Fruit fly (Drosophila melanogaster) whole organism, wandering third instar larva: ENCODE results near the gene kuk.

Experiments
- Abd-B ChIP-seq: fragments of >200 bp; optimal IDR thresholded peaks from 2 replicates; lab custom pipeline; 2017; ENCODE audit warnings: missing biosample characterization, missing genetic modification characterization
- CG32264 ChIP-seq: fragments of 200-800 bp; sonication (Bioruptor generic); optimal IDR thresholded peaks from 2 replicates; lab custom pipeline; 2016; ENCODE audit warnings: missing biosample characterization, missing genetic modification characterization
- CG9705 ChIP-seq: fragments of 200-800 bp; sonication (Bioruptor generic); optimal IDR thresholded peaks from 2 replicates; lab custom pipeline; 2018; ENCODE audit warnings: missing biosample characterization, mild to moderate bottlenecking, missing genetic modification characterization
- CrebA ChIP-seq: fragments of 200-800 bp; sonication (Bioruptor generic); optimal IDR thresholded peaks from 2 replicates; lab custom pipeline; 2016; ENCODE audit warnings: missing biosample characterization, mild to moderate bottlenecking, missing genetic modification characterization, borderline replicate concordance
- Dfd ChIP-seq: fragments of >200 bp; optimal IDR thresholded peaks from 2 replicates; lab custom pipeline; 2017; ENCODE audit warnings: missing biosample characterization, missing genetic modification characterization
- GATAd ChIP-seq: sonication (Bioruptor generic); optimal IDR thresholded peaks from 2 replicates; lab custom pipeline; 2016; ENCODE audit warnings: missing biosample characterization, missing genetic modification characterization
- HLH106 ChIP-seq: fragments of 200-800 bp; optimal IDR thresholded peaks from 3 replicates; lab custom pipeline; 2019; ENCODE audit warnings: missing biosample characterization, mild to moderate bottlenecking, missing genetic modification characterization, moderate library complexity
- Hr78 ChIP-seq: fragments of >200 bp; optimal IDR thresholded peaks from 2 replicates; lab custom pipeline; 2017; ENCODE audit warnings: missing biosample characterization, missing genetic modification characterization
- Hr83 ChIP-seq: fragments of 200-300 bp; sonication (Bioruptor generic); optimal IDR thresholded peaks from 2 replicates; lab custom pipeline; 2016; ENCODE audit warnings: missing biosample characterization, mild to moderate bottlenecking, missing genetic modification characterization, moderate library complexity; ENCODE audit not compliant: poor library complexity, severe bottlenecking
- Mio ChIP-seq: sonication (Bioruptor generic); optimal IDR thresholded peaks from 2 replicates; lab custom pipeline; 2016; ENCODE audit warnings: missing biosample characterization, missing genetic modification characterization
- Myc ChIP-seq: fragments of >200 bp; optimal IDR thresholded peaks from 2 replicates; lab custom pipeline; 2017
- Rel ChIP-seq, 2 experiments: fragments of 200-800 bp; sonication (Bioruptor generic) in 1 of 2; optimal IDR thresholded peaks; 2 replicates in 1 of 2; 3 replicates in 1 of 2; lab custom pipeline; 2016 to 2019; ENCODE audit warnings: mild to moderate bottlenecking in 2 of 2, missing biosample characterization in 2 of 2, missing genetic modification characterization in 2 of 2, moderate library complexity in 1 of 2
- Sp1 ChIP-seq: fragments of 200-800 bp; sonication (Bioruptor generic); optimal IDR thresholded peaks from 3 replicates; lab custom pipeline; 2019; ENCODE audit warnings: missing biosample characterization, mild to moderate bottlenecking, missing genetic modification characterization, moderate library complexity
- Vsx2 ChIP-seq: fragments of 200-300, 225-300 bp; sonication (Bioruptor generic); optimal IDR thresholded peaks from 2 replicates; lab custom pipeline; 2018; ENCODE audit warnings: missing biosample characterization, missing genetic modification characterization; ENCODE audit not compliant: partially characterized antibody
- br ChIP-seq: fragments of 200-800 bp; sonication (Bioruptor generic); optimal IDR thresholded peaks from 2 replicates; lab custom pipeline; 2016; ENCODE audit warnings: missing biosample characterization, missing genetic modification characterization
- brk ChIP-seq: fragments of 200-800 bp; sonication (Bioruptor generic); optimal IDR thresholded peaks from 2 replicates; lab custom pipeline; 2016; ENCODE audit warnings: missing biosample characterization, mild to moderate bottlenecking, missing genetic modification characterization
- dmrt93B ChIP-seq: fragments of 200-800 bp; sonication (Bioruptor generic); optimal IDR thresholded peaks from 2 replicates; lab custom pipeline; 2018; ENCODE audit warnings: missing biosample characterization, mild to moderate bottlenecking, missing genetic modification characterization
- dsf ChIP-seq: sonication (Bioruptor generic); optimal IDR thresholded peaks from 2 replicates; lab custom pipeline; 2016; ENCODE audit warnings: missing biosample characterization, missing genetic modification characterization, borderline replicate concordance
- foxo ChIP-seq, 2 experiments: fragments of 200-800 bp; sonication (Bioruptor generic); optimal IDR thresholded peaks; 2 replicates in 1 of 2; 3 replicates in 1 of 2; lab custom pipeline; 2016 to 2017; ENCODE audit warnings: missing biosample characterization in 2 of 2, missing genetic modification characterization in 2 of 2
- fru ChIP-seq: fragments of 200-800 bp; sonication (Bioruptor generic); optimal IDR thresholded peaks from 3 replicates; lab custom pipeline; 2016; ENCODE audit warnings: missing biosample characterization, mild to moderate bottlenecking, missing genetic modification characterization
- h ChIP-seq: fragments of 200-800 bp; sonication (Bioruptor generic); optimal IDR thresholded peaks from 3 replicates; lab custom pipeline; 2016; ENCODE audit warnings: missing biosample characterization, mild to moderate bottlenecking, missing genetic modification characterization
- jim ChIP-seq: fragments of 175-275, 200-325 bp; sonication (Bioruptor generic); optimal IDR thresholded peaks from 2 replicates; lab custom pipeline; 2016; ENCODE audit warnings: missing biosample characterization, mild to moderate bottlenecking, missing genetic modification characterization
- lola ChIP-seq: fragments of >200 bp; optimal IDR thresholded peaks from 2 replicates; lab custom pipeline; 2017; ENCODE audit warnings: missing biosample characterization, missing genetic modification characterization
- psq ChIP-seq: fragments of 200-800 bp; sonication (Bioruptor generic); optimal IDR thresholded peaks from 3 replicates; lab custom pipeline; 2017; ENCODE audit warnings: missing biosample characterization, mild to moderate bottlenecking, missing genetic modification characterization, moderate library complexity
- rgr ChIP-seq: fragments of 200-800 bp; sonication (Bioruptor generic); optimal IDR thresholded peaks from 3 replicates; lab custom pipeline; 2016; ENCODE audit warnings: missing biosample characterization, mild to moderate bottlenecking, missing genetic modification characterization
- sv ChIP-seq: fragments of 200-800 bp; sonication (Bioruptor generic); optimal IDR thresholded peaks from 3 replicates; lab custom pipeline; 2016; ENCODE audit warnings: missing biosample characterization, missing genetic modification characterization
- tai ChIP-seq: sonication (Bioruptor generic); optimal IDR thresholded peaks from 2 replicates; lab custom pipeline; 2016; ENCODE audit warnings: missing biosample characterization, missing genetic modification characterization
- usp ChIP-seq: fragments of >200 bp; optimal IDR thresholded peaks from 2 replicates; lab custom pipeline; 2017; ENCODE audit warnings: missing biosample characterization, missing genetic modification characterization
- woc ChIP-seq: sonication (Bioruptor generic); optimal IDR thresholded peaks from 2 replicates; lab custom pipeline; 2016; ENCODE audit warnings: missing biosample characterization, mild to moderate bottlenecking, missing genetic modification characterization

kuk gene

DNA sequence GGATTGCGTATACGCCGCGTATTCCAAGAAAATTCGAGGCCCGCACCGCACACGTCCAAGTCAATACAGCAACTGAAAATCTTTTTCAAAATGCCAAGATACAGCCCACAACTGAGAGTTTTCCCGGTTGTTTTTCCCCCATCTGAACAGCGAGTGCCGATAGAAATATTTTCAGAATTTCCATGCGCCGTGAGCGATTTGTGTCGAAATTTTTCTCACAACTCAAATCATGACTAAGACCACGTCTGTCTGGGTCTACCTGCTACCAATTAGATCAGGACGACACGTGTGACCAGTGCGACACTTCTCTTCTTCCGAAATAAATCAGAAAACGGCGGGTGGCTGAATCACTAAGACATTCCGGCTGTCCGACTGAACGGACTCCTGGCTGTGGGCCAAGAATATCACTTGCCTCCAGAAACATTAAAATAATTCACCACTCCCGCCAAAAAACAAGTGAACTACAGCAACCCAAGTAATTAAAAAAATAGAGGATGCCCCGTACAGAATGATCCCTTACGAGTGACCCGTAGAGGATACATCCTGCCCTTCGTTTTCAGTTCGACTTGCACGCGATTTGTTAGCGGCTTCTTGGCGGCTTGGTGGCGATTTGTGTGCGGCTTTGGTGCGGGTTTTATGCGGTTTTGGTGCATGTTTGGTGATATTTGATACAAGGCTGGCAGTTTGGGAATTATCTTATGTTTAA lies 45.4 kb downstream of the kuk start, which contains the start of gene cher:
cher (minus strand) TSS at position 51 of the 706 bp plus-strand sequence.
- peak; percentile 69 for TF ChIP-seq Myc
- no peak for TF ChIP-seq CG9705

DNA sequence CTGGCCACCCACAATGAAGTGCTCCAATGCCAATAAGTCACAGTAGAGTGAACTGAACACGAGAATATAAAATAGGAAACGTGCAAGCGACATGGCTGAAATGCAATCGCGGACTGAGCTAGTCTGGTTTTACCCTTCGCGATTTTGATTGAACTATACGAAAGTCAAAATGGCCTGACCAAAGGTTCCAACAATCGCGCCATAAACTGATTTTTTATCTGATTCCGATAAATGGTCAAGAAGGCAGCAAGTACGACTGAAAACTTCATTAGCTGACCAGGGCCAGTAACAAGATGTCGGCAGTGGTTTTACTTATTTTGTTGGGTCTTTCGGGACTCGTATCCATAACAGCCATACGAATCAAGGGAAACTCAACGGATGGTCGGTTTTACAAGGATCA lies 46.8 kb downstream of the kuk start, which contains the start of the genes CG17477 and CG31269:
CG17477 (minus strand) TSS at position 101 of the 400 bp plus-strand sequence.
CG31269 (plus strand) TSS at position 289 of the 400 bp plus-strand sequence.
- no peak for TF ChIP-seq rgr (GFP tag; lab: Kevin White, UChicago)
- no peak for TF ChIP-seq Abd-B
- no peak for TF ChIP-seq dmrt93B
- no peak for TF ChIP-seq Dfd
- no peak for TF ChIP-seq Hr83 (GFP tag; lab: Kevin White, UChicago)
- no peak for TF ChIP-seq br (GFP tag; lab: Kevin White, UChicago)
- no peak for TF ChIP-seq psq
- TF ChIP-seq CG9705 = no peak
- no peak for TF ChIP-seq Rel (GFP tag; optimal IDR thresholded peaks at IDR 0.05; lab: Kevin White, UChicago)
- no peak for TF ChIP-seq Rel (tag; optimal IDR thresholded peaks at IDR 0.05; lab: Kevin White, UChicago)
- TF ChIP-seq tai = no peak
- TF ChIP-seq fru (GFP tag; lab: Kevin White, UChicago) = no peak
- TF ChIP-seq Hr78 (GFP tag; lab: Kevin White, UChicago) = no peak
- TF ChIP-seq sv (GFP tag; lab: Kevin White, UChicago) = no peak

DNA sequence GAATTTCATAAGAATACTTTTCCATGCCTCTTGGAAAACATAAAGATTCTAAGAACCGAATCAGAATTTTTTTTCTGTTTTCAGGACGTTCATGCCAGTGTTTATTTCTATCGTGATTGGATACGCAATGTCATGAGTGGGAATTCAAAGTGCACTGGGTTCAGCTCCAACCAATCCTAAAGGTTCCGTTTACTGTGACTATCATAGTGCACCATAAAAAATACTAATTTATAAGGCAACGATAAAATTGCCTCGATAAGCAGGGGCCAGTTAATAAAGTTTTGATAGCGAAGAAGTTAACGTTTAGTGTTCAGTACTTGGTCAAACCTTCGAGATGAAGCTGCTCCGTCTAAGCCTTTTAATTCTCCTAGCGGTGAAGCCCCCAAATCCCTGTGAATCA lies 47.9 kb downstream of the kuk start, which contains the start of gene CG31265:
CG31265 (plus strand) TSS at position 301 of the 400 bp plus-strand sequence.
- TF ChIP-seq Rel (GFP tag; optimal IDR thresholded peaks at IDR 0.05; lab: Kevin White, UChicago) (no peak), Rel (tag; optimal IDR thresholded peaks at IDR 0.05; lab: Kevin White, UChicago) (no peak), foxo (GFP tag; optimal IDR thresholded peaks at IDR 0.05; lab: Kevin White, UChicago) (no peak)

DNA sequence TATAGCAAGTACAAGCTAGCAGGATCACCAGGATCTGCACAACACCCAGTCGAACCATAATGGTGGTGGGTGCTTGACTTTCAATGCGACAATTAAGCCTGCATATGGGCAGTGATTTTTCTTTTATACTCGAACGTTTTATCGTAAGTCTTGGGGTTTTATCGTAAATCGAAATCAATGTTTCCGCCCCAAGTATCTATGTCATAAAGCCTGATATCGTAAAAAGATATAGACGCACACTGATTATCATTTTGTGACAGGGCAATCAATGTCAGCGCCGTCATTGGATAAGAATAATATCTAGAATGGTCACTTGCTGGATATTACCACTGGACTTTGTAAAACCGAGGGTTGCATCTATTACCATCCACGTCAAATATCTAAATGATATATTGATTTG lies 50.3 kb downstream of the kuk start, which contains the start of gene CG17475:
CG17475 (minus strand) TSS at position 101 of the 400 bp plus-strand sequence.
- TF ChIP-seq GATAd (GFP tag; lab: Kevin White, UChicago) = no peak
- no peak for TF ChIP-seq jim (GFP tag; lab: Kevin White, UChicago)
- no peak for TF ChIP-seq rgr (GFP tag; lab: Kevin White, UChicago)
- TF ChIP-seq Vsx2 (GFP tag; lab: Kevin White, UChicago) = no peak
- TF ChIP-seq Abd-B = no peak
- TF ChIP-seq dsf (GFP tag; lab: Kevin White, UChicago) = no peak
- no peak for TF ChIP-seq fru (GFP tag; lab: Kevin White, UChicago)
- no peak for TF ChIP-seq Myc
- TF ChIP-seq lola (GFP tag; lab: Kevin White, UChicago) = no peak
- no peak for TF ChIP-seq HLH106 (tag; lab: Kevin White, UChicago)
- TF ChIP-seq brk (GFP tag; lab: Kevin White, UChicago) = no peak
- no peak for TF ChIP-seq dmrt93B
- no peak for TF ChIP-seq Sp1 (GFP tag; lab: Kevin White, UChicago)

DNA sequence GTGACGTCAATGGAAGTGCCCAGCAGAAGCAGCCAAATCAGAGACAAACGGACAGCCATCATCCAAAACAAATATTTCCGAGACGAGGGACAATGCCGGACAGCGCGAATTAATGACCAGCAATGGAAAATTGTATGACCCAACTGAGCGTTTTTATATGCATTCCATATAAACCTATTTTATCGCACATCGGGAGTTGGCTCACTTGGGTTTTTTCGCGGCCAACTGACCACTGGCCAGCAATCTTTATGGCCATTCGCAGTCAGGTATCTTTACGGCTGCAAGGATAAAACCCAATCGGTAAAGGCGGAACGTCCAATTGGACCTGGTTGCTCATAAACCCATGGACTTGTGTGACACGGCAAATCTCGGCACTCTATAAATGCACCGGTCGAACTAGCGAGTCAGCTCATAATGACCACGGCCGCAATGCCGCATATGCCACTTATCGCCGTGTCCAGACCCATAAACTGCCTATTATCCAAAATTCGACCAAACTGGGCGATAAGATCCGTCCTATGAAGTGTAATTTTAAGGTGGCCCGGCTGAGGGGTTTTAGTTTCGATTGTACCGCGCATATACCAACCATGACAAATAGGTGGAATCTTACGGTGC lies 52.2 kb downstream of the kuk start, which contains the start of the genes CG4053 and CG31266:
CG4053 (minus strand) TSS at position 101 of the 615 bp plus-strand sequence.
CG31266 (plus strand) TSS at position 565 of the 615 bp plus-strand sequence.
- no peak for TF ChIP-seq Myc
- peak; percentile 2 for TF ChIP-seq CrebA (GFP tag; lab: Kevin White, UChicago)
- no peak for TF ChIP-seq rgr (GFP tag; lab: Kevin White, UChicago)

DNA sequence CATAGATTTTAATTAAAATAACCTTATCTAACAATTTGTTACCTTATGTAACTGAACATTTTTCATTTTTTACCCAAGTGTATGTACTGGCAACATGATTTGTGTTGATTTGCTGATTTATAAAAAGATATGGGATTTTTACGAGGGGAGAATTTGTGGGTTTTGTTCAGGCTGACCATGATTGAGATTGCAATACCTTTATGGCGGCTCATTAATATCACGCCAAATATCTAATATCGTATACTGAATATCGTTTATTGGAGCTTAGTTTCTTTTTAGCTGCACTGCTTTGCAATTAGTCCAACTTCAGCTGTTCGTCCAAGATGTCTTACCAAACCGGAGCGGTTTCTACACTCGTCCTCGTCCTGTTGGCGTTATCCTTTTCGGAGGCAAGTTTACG lies 53.9 kb downstream of the kuk start, which contains the start of gene CG31267:
CG31267 (plus strand) TSS at position 301 of the 400 bp plus-strand sequence.
- TF ChIP-seq dsf (GFP tag; lab: Kevin White, UChicago) (no peak), HLH106 (tag; lab: Kevin White, UChicago) (no peak), h (GFP tag; lab: Kevin White, UChicago) (no peak), fru (GFP tag; lab: Kevin White, UChicago) (no peak), Hr78 (GFP tag; lab: Kevin White, UChicago) (no peak), dmrt93B (no peak), lola (GFP tag; lab: Kevin White, UChicago) (no peak), usp (GFP tag; lab: Kevin White, UChicago) (no peak), Mio (GFP tag; lab: Kevin White, UChicago) (no peak), woc (GFP tag; lab: Kevin White, UChicago) (no peak), CG32264 (GFP tag; lab: Kevin White, UChicago) (no peak), psq (no peak), Sp1 (GFP tag; lab: Kevin White, UChicago) (no peak)
